Worm (Caenorhabditis elegans): ENCODE data around the gene unc-61.

Gene unc-61

ce11 chrV:14685435-14686058 is 48.5 kb downstream of the unc-61 start, which contains the start of gene C47E8.4 (continued):
- TF ChIP-seq fkh-8 (tag; optimal IDR thresholded peaks at IDR 0.05) (peak; percentile 100), elt-2 (tag; optimal IDR thresholded peaks at IDR 0.05) (peak; percentile 90), xbp-1 (tag; optimal IDR thresholded peaks at IDR 0.05) (peak; percentile 99), rnt-1 (tag; optimal IDR thresholded peaks at IDR 0.05) (peak; percentile 99), dpl-1 (GFP tag; optimal IDR thresholded peaks at IDR 0.05) (peak; percentile 90), zag-1 (tag; optimal IDR thresholded peaks at IDR 0.05) (peak; percentile 93), lin-15B (tag; optimal IDR thresholded peaks at IDR 0.05) (peak; percentile 99), fkh-4 (tag; optimal IDR thresholded peaks at IDR 0.05; ENCODE audit: borderline replicate concordance) (peak; percentile 99), nhr-12 (tag; optimal IDR thresholded peaks at IDR 0.05) (peak; percentile 74), lin-14 (GFP tag; optimal IDR thresholded peaks at IDR 0.05) (peak; percentile 99), dsc-1 (tag; optimal IDR thresholded peaks at IDR 0.05) (peak; percentile 99), nhr-19 (GFP tag; conservative IDR thresholded peaks at IDR 0.05) (peak; percentile 99), pax-3 (tag; optimal IDR thresholded peaks at IDR 0.05) (peak; percentile 100), hlh-17 (GFP tag; optimal IDR thresholded peaks at IDR 0.05; ENCODE audit: borderline replicate concordance) (peak; percentile 85), ceh-82 (tag; optimal IDR thresholded peaks at IDR 0.05) (peak; percentile 97 to 98 (median 98)), unc-86 (tag; optimal IDR thresholded peaks at IDR 0.05) (peak; percentile 99), Y116A8C.19 (tag; optimal IDR thresholded peaks at IDR 0.05; ENCODE audit: borderline replicate concordance) (peak; percentile 97), nhr-85 (tag) (peak; percentile 99), mab-9 (GFP tag; IDR thresholded peaks at IDR 0.05) (peak; percentile 99), aha-1 (tag; optimal IDR thresholded peaks at IDR 0.05) (peak; percentile 94), nhr-47 (tag; optimal IDR thresholded peaks at IDR 0.05) (peak; percentile 99), sptf-1 (tag; optimal IDR thresholded peaks at IDR 0.05) (no peak), nhr-237 (tag; optimal IDR thresholded peaks at IDR 0.05) (peak; percentile 96), lir-3 (tag; optimal IDR thresholded peaks at IDR 0.05; ENCODE audit: poor library complexity) (peak; percentile 99), pqm-1 (tag; optimal IDR thresholded peaks at IDR 0.05) (peak; percentile 70), snu-23 (GFP tag; optimal IDR thresholded peaks at IDR 0.05) (peak; percentile 99), C16A3.4 (tag; optimal IDR thresholded peaks at IDR 0.05) (peak; percentile 97), jun-1 (tag; optimal IDR thresholded peaks at IDR 0.05) (peak; percentile 98), zip-4 (GFP tag; optimal IDR thresholded peaks at IDR 0.05) (peak; percentile 94), lsy-2 (tag; optimal IDR thresholded peaks at IDR 0.05) (peak; percentile 98), unc-62 (GFP tag; optimal IDR thresholded peaks at IDR 0.05) (peak; percentile 75), nhr-71 (tag; optimal IDR thresholded peaks at IDR 0.05) (peak; percentile 100)

DNA sequence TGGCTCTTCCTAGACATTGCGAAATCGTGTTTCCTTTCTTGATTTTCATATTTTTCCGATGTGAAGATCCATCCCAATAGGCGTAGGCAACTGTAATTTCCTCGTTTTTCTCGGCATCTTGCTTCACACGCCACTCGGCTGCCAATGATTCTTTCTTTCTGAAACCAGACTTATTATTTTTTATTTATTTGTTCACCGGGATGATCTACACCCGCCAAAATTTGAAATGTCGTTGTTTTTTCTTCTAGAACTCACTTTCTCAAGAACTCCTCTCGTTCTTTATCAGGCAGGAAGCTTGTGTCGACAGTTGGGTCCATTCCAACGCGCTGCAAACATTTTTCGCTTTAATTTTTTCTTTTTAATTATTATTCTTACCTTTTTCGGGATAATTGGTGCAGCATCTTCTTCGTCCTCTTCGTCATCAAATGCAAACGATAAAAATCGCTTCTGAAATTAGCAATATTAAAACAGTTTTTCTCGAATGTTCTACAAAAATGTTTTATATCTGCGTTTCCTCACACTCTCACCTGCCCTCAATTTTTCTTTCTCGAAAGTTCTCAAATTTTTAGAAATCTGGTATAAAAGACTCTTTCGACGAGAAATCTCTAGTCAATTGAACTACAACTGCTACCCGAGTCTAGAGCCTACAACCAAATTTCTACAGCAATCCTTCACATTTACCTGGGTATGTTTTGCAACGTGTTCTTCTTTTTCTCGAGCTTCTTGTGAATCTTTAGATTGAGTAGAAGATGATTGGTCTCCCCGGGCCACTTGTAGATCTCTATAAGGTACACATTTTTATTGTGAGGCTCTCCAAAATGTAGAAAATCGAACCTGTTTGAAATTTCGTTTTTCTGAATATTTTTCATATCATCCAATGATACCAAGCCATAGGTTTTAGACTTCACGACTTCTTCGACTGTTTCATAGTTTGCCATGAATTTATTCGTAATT is 49.4 kb downstream of the unc-61 start, which contains the start of gene hsp-90:
hsp-90 (plus strand) TSS at position 560 of the 954 bp plus-strand sequence.
- TF ChIP-seq nhr-20 (tag; optimal IDR thresholded peaks at IDR 0.05) = peak; percentile 8
- TF ChIP-seq snu-23 (GFP tag; optimal IDR thresholded peaks at IDR 0.05) = peak; percentile 3
- TF ChIP-seq zag-1 (tag; optimal IDR thresholded peaks at IDR 0.05) = no peak
- no peak for TF ChIP-seq nhr-90 (tag; optimal IDR thresholded peaks at IDR 0.05; ENCODE audit: poor library complexity)
- no peak for TF ChIP-seq efl-1 (optimal IDR thresholded peaks at IDR 0.05)
- peak in 1 of 2 experiments; percentile 50 for TF ChIP-seq efl-1 (GFP tag; optimal IDR thresholded peaks at IDR 0.05 in 1 of 2)

DNA sequence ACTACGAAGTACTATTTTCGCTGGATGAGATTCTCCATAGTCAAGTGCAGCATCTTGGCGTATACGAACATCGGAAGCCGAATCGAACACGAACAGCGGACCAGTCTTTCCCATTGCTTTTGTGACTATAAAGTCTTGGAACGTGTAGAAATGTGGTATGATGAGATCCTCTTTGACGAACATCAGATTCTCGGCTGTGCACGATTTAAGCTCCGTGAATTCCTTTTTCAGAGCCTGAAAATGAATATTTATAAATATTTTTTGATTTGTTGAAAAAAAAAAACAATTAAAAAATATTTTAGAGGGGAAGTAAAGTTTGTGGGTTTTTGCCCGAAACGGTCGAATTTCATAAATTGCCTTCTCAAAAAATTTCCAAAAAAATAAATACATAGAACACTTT is 50.1 kb downstream of the unc-61 start:
- TF ChIP-seq efl-1 (optimal IDR thresholded peaks at IDR 0.05) (no peak), efl-1 (GFP tag; optimal IDR thresholded peaks at IDR 0.05 in 1 of 2) (peak in 1 of 2 experiments; percentile 90), unc-98 (GFP tag; IDR thresholded peaks at IDR 0.05) (no peak)
